ENCODE assay signal across 1 worm cellular context in the genomic region with DNA sequence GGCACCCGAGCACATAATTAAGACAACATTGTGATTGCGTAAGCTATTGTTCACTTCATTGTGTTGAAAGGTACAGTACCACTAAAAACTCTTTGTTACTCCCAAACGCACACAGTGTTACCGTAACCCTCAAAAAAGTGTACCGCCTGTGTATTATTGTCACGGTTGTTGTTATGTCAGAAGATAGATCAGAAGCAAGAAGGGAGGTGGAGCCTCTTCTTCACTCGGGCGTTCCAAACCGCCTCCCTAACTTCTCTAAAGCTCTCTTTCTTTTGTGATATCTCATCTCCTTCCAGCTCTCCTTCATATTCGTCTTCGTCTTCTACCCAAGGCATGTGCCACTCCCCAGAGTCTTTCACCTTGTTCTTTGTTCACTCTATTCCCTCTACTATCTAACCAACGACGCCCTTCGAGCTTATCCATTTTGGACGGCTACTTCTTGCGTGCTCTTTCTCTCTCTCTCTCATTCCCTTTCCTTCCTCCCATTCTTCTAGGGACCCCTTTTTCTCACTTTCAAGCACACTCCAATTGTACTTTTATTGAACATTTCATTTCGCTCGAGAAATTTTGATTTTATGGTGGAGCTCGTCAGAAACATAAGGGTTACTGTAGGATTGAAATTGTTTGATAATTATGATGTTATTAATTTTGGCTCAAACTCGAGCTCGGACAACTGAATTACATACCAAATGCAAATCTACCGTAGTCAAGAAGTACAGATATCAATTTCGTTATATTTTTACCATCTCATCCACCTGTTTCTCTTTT.
A peak's percentile ranks its signal among the peaks of the same experiment; 100 is the strongest.
TF ChIP-seq lines count a peak whose summit lies in the region.

No protein-coding gene starts in this region.

TF ChIP-seq in whole organism, L1 larva, 84 proteins besides CTCF, POLR2A, EP300 and RAD21 (continued from another document):
- peak in 1 of 3 experiments; percentile 50 for TF ChIP-seq ceh-82 (tag; optimal IDR thresholded peaks at IDR 0.05; lab: Kevin White, UChicago)
